Fruit fly (Drosophila melanogaster) S2 (cell line): ENCODE data around the gene Acp1.

Experiments
- CG8478 ChIP-seq: fragments of >200 bp; optimal IDR thresholded peaks from 2 replicates; lab custom pipeline; 2018
- CTCF ChIP-seq, 2 experiments: fragments of >200 bp; optimal IDR thresholded peaks; 2 replicates each; lab custom pipeline; 2018

dm6 chr2L:7781165-7781564, 39.8 kb upstream of the Acp1 start, which contains the start of gene CG7164:
- TF ChIP-seq CG8478 (lab: Kevin White, UChicago) (no peak), CTCF (optimal IDR thresholded peaks at IDR 0.05; lab: Kevin White, UChicago) (no peak)
